Fruit fly (Drosophila melanogaster): ENCODE measurements around the gene OtopLc.

- TF ChIP-seq CG17806 (tag; optimal IDR thresholded peaks at IDR 0.05) (no peak), CG8159 (tag; optimal IDR thresholded peaks at IDR 0.05) (no peak), CG14655 (GFP tag; optimal IDR thresholded peaks at IDR 0.05) (no peak), D1 (tag; optimal IDR thresholded peaks at IDR 0.05) (no peak)
These were observed 46.4 kb downstream of the OtopLc start, which contains the start of gene CG34434 for dm6 chrX:5616270-5616669.
